Fruit fly (Drosophila melanogaster): ENCODE measurements around the gene sws.

DNA sequence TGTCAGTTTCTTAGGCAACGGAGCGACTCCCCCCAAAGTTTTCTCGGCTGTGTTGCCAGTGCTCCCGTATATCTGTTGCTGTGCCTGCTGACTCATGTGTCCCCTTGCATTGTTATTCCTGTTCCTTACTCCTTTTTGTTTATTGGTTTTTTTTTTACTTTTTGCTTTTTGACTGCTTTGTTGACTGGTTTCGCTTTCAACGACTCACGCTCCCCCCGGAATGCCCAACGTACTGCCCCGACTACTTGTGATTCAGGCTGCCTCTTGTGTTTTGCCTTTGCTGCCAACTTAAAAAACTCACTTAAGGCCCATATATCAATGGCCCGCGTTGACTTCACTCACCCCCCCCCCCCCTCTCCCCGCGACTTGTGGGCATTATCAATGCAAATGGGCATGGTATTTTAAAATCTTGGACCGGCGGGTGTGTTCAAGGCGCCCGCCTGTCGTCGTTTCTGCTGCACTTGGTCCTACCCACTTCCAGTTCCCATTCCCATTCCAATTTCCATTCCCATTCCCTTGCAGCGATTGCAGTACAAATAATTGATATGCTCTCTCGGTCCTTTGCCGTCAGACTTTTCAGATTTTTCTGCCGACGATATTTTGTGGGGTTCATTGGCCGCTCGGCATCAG is 5.4 kb upstream of the sws start:
- TF ChIP-seq Sin3A (optimal IDR thresholded peaks at IDR 0.05): no peak
- no peak for TF ChIP-seq Myc (optimal IDR thresholded peaks at IDR 0.05)
- no peak for TF ChIP-seq psq (optimal IDR thresholded peaks at IDR 0.05)

Data from Kc167 (cell line).